Fruit fly (Drosophila melanogaster) S2 (cell line): ENCODE data around the gene AANATL3.

Source experiments
- CG8478 ChIP-seq: fragments of >200 bp; optimal IDR thresholded peaks from 2 replicates; lab custom pipeline; 2018
- CTCF ChIP-seq, 2 experiments: fragments of >200 bp; optimal IDR thresholded peaks; 2 replicates each; lab custom pipeline; 2018

DNA sequence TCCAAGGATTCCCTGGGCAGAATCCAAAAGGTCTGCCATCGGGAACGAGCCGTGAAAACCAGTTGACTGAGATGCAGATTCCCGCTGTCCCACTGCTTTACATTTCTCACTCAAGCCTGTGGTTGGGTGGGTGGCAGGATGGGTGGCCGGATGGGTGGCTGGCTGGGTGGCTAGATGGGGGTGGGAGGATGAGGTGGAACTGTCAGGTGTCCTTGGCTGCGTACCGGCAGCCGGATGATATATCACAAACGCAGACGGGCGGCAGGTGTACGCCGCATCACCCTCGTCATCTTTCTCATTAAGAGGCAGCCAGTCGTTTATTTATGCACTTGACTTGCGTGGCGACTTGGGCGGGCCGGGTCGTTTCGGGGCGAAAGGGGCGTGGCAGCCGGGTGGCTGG, 5.5 kb downstream of the AANATL3 start:
- no peak for TF ChIP-seq CG8478 (lab: Kevin White, UChicago)
- no peak for TF ChIP-seq CTCF (optimal IDR thresholded peaks at IDR 0.05; lab: Kevin White, UChicago)
